Fruit fly (Drosophila melanogaster): Measurements from ENCODE around the gene CG31301.

Gene CG31301

dm6 chr3R:15316326-15316725 is 29.7 kb upstream of the CG31301 start, which contains the start of gene CG14866 (continued):
- no peak for TF ChIP-seq CG14441 (GFP tag; IDR thresholded peaks at IDR 0.05)
- no peak for TF ChIP-seq CG16779 (GFP tag; IDR thresholded peaks at IDR 0.05)
- TF ChIP-seq CG1024 (GFP tag; IDR thresholded peaks at IDR 0.05): no peak
- no peak for TF ChIP-seq ara (GFP tag; IDR thresholded peaks at IDR 0.05)
- no peak for TF ChIP-seq zfh2 (GFP tag; optimal IDR thresholded peaks at IDR 0.05)
- TF ChIP-seq ATbp (GFP tag; optimal IDR thresholded peaks at IDR 0.05): no peak
- no peak for TF ChIP-seq CG10979 (tag; optimal IDR thresholded peaks at IDR 0.05)
- no peak for TF ChIP-seq CG12155 (GFP tag; optimal IDR thresholded peaks at IDR 0.05)
- no peak for TF ChIP-seq inv (GFP tag; IDR thresholded peaks at IDR 0.05; ENCODE audit: partially characterized antibody)
- no peak for TF ChIP-seq CG13894 (tag; optimal IDR thresholded peaks at IDR 0.05)
- no peak for TF ChIP-seq Hr51 (GFP tag; optimal IDR thresholded peaks at IDR 0.05)
- no peak for TF ChIP-seq br (optimal IDR thresholded peaks at IDR 0.05)
- no peak for TF ChIP-seq CG11456 (GFP tag; IDR thresholded peaks at IDR 0.05)
- TF ChIP-seq Drgx (GFP tag; IDR thresholded peaks at IDR 0.05): 0 out of 2 replicates have a peak, but pooled peaks have one; percentile 2
- TF ChIP-seq CG6813 (GFP tag; optimal IDR thresholded peaks at IDR 0.05): no peak
- TF ChIP-seq Hsf (GFP tag; optimal IDR thresholded peaks at IDR 0.05): no peak
- TF ChIP-seq CHES-1-like (GFP tag; optimal IDR thresholded peaks at IDR 0.05): no peak
- no peak for TF ChIP-seq gro (GFP tag; optimal IDR thresholded peaks at IDR 0.05)
- TF ChIP-seq ssp (GFP tag; IDR thresholded peaks at IDR 0.05): no peak
- no peak for TF ChIP-seq CG3407 (GFP tag; optimal IDR thresholded peaks at IDR 0.05)
- no peak for TF ChIP-seq nerfin-2 (GFP tag; IDR thresholded peaks at IDR 0.05; ENCODE audit: partially characterized antibody)
- peak; percentile 85 for TF ChIP-seq Blimp-1 (GFP tag; optimal IDR thresholded peaks at IDR 0.05)
- TF ChIP-seq CG10147 (GFP tag; optimal IDR thresholded peaks at IDR 0.05): no peak
- no peak for TF ChIP-seq CG2712 (tag; optimal IDR thresholded peaks at IDR 0.05)
- no peak for TF ChIP-seq zen2 (GFP tag; IDR thresholded peaks at IDR 0.05; ENCODE audit: partially characterized antibody)
- no peak for TF ChIP-seq psq (GFP tag; optimal IDR thresholded peaks at IDR 0.05)
- TF ChIP-seq Chrac-16 (GFP tag; optimal IDR thresholded peaks at IDR 0.05): no peak
- TF ChIP-seq CG14860 (GFP tag; IDR thresholded peaks at IDR 0.05; ENCODE audit: partially characterized antibody): no peak
- no peak for TF ChIP-seq CG1647 (GFP tag; optimal IDR thresholded peaks at IDR 0.05)
- TF ChIP-seq Fer1 (GFP tag; optimal IDR thresholded peaks at IDR 0.05): no peak
- no peak for TF ChIP-seq toy (GFP tag; IDR thresholded peaks at IDR 0.05)
- no peak for TF ChIP-seq crc (GFP tag; optimal IDR thresholded peaks at IDR 0.05)
- TF ChIP-seq disco-r (GFP tag; optimal IDR thresholded peaks at IDR 0.05): no peak
- TF ChIP-seq usp (GFP tag; optimal IDR thresholded peaks at IDR 0.05): no peak
- no peak for TF ChIP-seq CG13424 (tag; optimal IDR thresholded peaks at IDR 0.05)
- TF ChIP-seq exex (tag; optimal IDR thresholded peaks at IDR 0.05): no peak
- no peak for TF ChIP-seq Usf (GFP tag; optimal IDR thresholded peaks at IDR 0.05)
- no peak for TF ChIP-seq D19B (GFP tag; optimal IDR thresholded peaks at IDR 0.05)
- 0 out of 3 replicates have a peak, but pooled peaks have one; percentile 15 for TF ChIP-seq ci (GFP tag; IDR thresholded peaks at IDR 0.05)
- no peak for TF ChIP-seq Dfd (GFP tag; optimal IDR thresholded peaks at IDR 0.05)
- 0 out of 2 replicates have a peak, but pooled peaks have one; percentile 13 for TF ChIP-seq vvl (GFP tag; IDR thresholded peaks at IDR 0.05)
- TF ChIP-seq CG7786 (GFP tag; optimal IDR thresholded peaks at IDR 0.05): no peak
- no peak for TF ChIP-seq Opbp (GFP tag; IDR thresholded peaks at IDR 0.05; ENCODE audit: partially characterized antibody)
- TF ChIP-seq CG7987 (GFP tag; optimal IDR thresholded peaks at IDR 0.05): no peak
- TF ChIP-seq ems (GFP tag; optimal IDR thresholded peaks at IDR 0.05): no peak
- no peak for TF ChIP-seq MESR4 (GFP tag; optimal IDR thresholded peaks at IDR 0.05)
- no peak for TF ChIP-seq CG9876 (GFP tag; optimal IDR thresholded peaks at IDR 0.05)
- TF ChIP-seq Poxn (GFP tag; IDR thresholded peaks at IDR 0.05): no peak
- 0 out of 2 replicates have a peak, but pooled peaks have one; percentile 25 for TF ChIP-seq CG4360 (GFP tag; IDR thresholded peaks at IDR 0.05)
- peak; percentile 41; the same call in 1 of the 2 replicates for TF ChIP-seq crol (GFP tag; IDR thresholded peaks at IDR 0.05)
- no peak for TF ChIP-seq fd3F (GFP tag; optimal IDR thresholded peaks at IDR 0.05)
